Worm (Caenorhabditis elegans) whole organism, L1 larva: ENCODE measurements around the gene R10D12.10.

Experiments used
- Y116A8C.19 ChIP-seq: sonication (generic microtip); optimal IDR thresholded peaks from 2 replicates; lab custom pipeline; 2016; ENCODE audit warnings: missing compliant biosample characterization, missing genetic modification characterization, borderline replicate concordance
- aly-2 ChIP-seq: fragments of 150-350 bp; optimal IDR thresholded peaks from 2 replicates; lab custom pipeline; 2014; ENCODE audit warnings: missing biosample characterization, missing genetic modification characterization
- ama-1 ChIP-seq: fragments of 150-350 bp; optimal IDR thresholded peaks from 2 replicates; lab custom pipeline; 2014
- ces-1 ChIP-seq: fragments of 150-350 bp; optimal IDR thresholded peaks from 2 replicates; lab custom pipeline; 2014; ENCODE audit warnings: missing biosample characterization, missing genetic modification reagents, missing genetic modification characterization
- fkh-10 ChIP-seq: sonication (generic microtip); optimal IDR thresholded peaks from 2 replicates; lab custom pipeline; 2017; ENCODE audit warnings: missing biosample characterization, missing genetic modification reagents, missing genetic modification characterization
- fkh-4 ChIP-seq: sonication (generic microtip); optimal IDR thresholded peaks from 2 replicates; lab custom pipeline; 2016; ENCODE audit warnings: missing compliant biosample characterization, missing genetic modification characterization, borderline replicate concordance
- fos-1 ChIP-seq: fragments of 150-350 bp; optimal IDR thresholded peaks from 2 replicates; lab custom pipeline; 2014; ENCODE audit warnings: missing biosample characterization, missing genetic modification characterization
- hlh-17 ChIP-seq: fragments of 200-800 bp; sonication (Bioruptor generic); optimal IDR thresholded peaks from 2 replicates; lab custom pipeline; 2018; ENCODE audit warnings: missing genetic modification characterization, mild to moderate bottlenecking, missing compliant biosample characterization, moderate library complexity, borderline replicate concordance
- hpl-2 ChIP-seq: fragments of 150-350 bp; optimal IDR thresholded peaks from 2 replicates; lab custom pipeline; 2014; ENCODE audit warnings: missing biosample characterization, missing genetic modification reagents, missing genetic modification characterization
- nhr-19 ChIP-seq: fragments of 200-800 bp; sonication (Bioruptor generic); conservative IDR thresholded peaks from 2 replicates; pipeline ENCODE4 v1.3.6; 2022; ENCODE audit warnings: missing genetic modification characterization, missing compliant biosample characterization
- skn-1 ChIP-seq: fragments of 150-350 bp; optimal IDR thresholded peaks from 2 replicates; lab custom pipeline; 2014; ENCODE audit warnings: missing biosample characterization, missing genetic modification characterization
- unc-86 ChIP-seq: sonication (generic microtip); optimal IDR thresholded peaks from 2 replicates; lab custom pipeline; 2016; ENCODE audit warnings: missing genetic modification characterization, missing compliant biosample characterization

- TF ChIP-seq nhr-19 = no peak
- TF ChIP-seq skn-1 (tag; lab: Kevin White, UChicago) = no peak
- no peak for TF ChIP-seq hpl-2
- TF ChIP-seq Y116A8C.19 (tag; lab: Kevin White, UChicago) = no peak
- TF ChIP-seq fos-1 (tag; lab: Kevin White, UChicago) = no peak
- TF ChIP-seq ces-1 = no peak
- no peak for TF ChIP-seq fkh-4
- TF ChIP-seq unc-86 = no peak
- TF ChIP-seq ama-1 (lab: Kevin White, UChicago) = no peak
- no peak for TF ChIP-seq aly-2 (tag; lab: Kevin White, UChicago)
- TF ChIP-seq hlh-17 (GFP tag; lab: Kevin White, UChicago) = no peak
- no peak for TF ChIP-seq fkh-10 (GFP tag; lab: Kevin White, UChicago)
Measured at ce11 chrV:13993478-13993877, 35.3 kb upstream of the R10D12.10 start.
